Worm (Caenorhabditis elegans): ENCODE results near the gene ugt-16.

ce11 chrV:12849736-12850135 is 24.9 kb downstream of the ugt-16 start, which contains the start of gene C44H9.5:
- TF ChIP-seq dao-5 (tag; optimal IDR thresholded peaks at IDR 0.05), result no peak
- TF ChIP-seq him-1 (tag; optimal IDR thresholded peaks at IDR 0.05), result no peak
- no peak for TF ChIP-seq W03F9.2 (tag; optimal IDR thresholded peaks at IDR 0.05)
